Worm (Caenorhabditis elegans): Measurements from ENCODE around the gene pqn-25.

Gene pqn-25

ce11 chrIII:5464850-5465249, 47.6 kb downstream of the pqn-25 start:
- no peak for TF ChIP-seq nhr-237 (tag; optimal IDR thresholded peaks at IDR 0.05)
- TF ChIP-seq ces-1 (GFP tag; optimal IDR thresholded peaks at IDR 0.05) = no peak
- no peak for TF ChIP-seq elt-3 (tag; optimal IDR thresholded peaks at IDR 0.05)
- no peak for TF ChIP-seq ham-2 (GFP tag; optimal IDR thresholded peaks at IDR 0.05)
- no peak for TF ChIP-seq sem-2 (GFP tag; optimal IDR thresholded peaks at IDR 0.05)
- TF ChIP-seq mab-5 (tag; optimal IDR thresholded peaks at IDR 0.05) = no peak
- TF ChIP-seq hlh-1 (tag; optimal IDR thresholded peaks at IDR 0.05) = no peak
- no peak for TF ChIP-seq nhr-76 (tag; optimal IDR thresholded peaks at IDR 0.05)
- TF ChIP-seq M03D4.4 (tag; optimal IDR thresholded peaks at IDR 0.05) = no peak
- TF ChIP-seq blmp-1 (tag; optimal IDR thresholded peaks at IDR 0.05) = no peak
- no peak for TF ChIP-seq pha-4 (tag; optimal IDR thresholded peaks at IDR 0.05)
- no peak for TF ChIP-seq sptf-1 (tag; optimal IDR thresholded peaks at IDR 0.05)
- TF ChIP-seq ceh-83 (GFP tag; optimal IDR thresholded peaks at IDR 0.05) = no peak
- no peak for TF ChIP-seq lin-32 (GFP tag; optimal IDR thresholded peaks at IDR 0.05)
- TF ChIP-seq bed-3 (GFP tag; optimal IDR thresholded peaks at IDR 0.05) = no peak

ce11 chrIII:5464077-5464476, 48.3 kb downstream of the pqn-25 start, which contains the start of gene F48E8.2:
Gene F48E8.2, plus strand, starts transcription at chrIII:5464377.
- TF ChIP-seq nhr-2 (tag; optimal IDR thresholded peaks at IDR 0.05) (no peak), elt-1 (tag; optimal IDR thresholded peaks at IDR 0.05; ENCODE audit: borderline replicate concordance, insufficient read depth) (no peak), M03D4.4 (tag; optimal IDR thresholded peaks at IDR 0.05) (no peak), ham-2 (GFP tag; optimal IDR thresholded peaks at IDR 0.05) (no peak), lsy-2 (tag; optimal IDR thresholded peaks at IDR 0.05) (no peak), ces-1 (GFP tag; optimal IDR thresholded peaks at IDR 0.05) (no peak), tbx-8 (GFP tag; optimal IDR thresholded peaks at IDR 0.05) (no peak)

- TF ChIP-seq mls-2 (tag; optimal IDR thresholded peaks at IDR 0.05) (no peak), mab-5 (tag; optimal IDR thresholded peaks at IDR 0.05) (no peak), sptf-1 (tag; optimal IDR thresholded peaks at IDR 0.05) (no peak), unc-39 (tag; optimal IDR thresholded peaks at IDR 0.05) (no peak), tbx-8 (GFP tag; optimal IDR thresholded peaks at IDR 0.05) (no peak), mep-1 (tag; optimal IDR thresholded peaks at IDR 0.05) (no peak), ceh-43 (GFP tag; optimal IDR thresholded peaks at IDR 0.05) (no peak), zip-8 (tag; optimal IDR thresholded peaks at IDR 0.05) (no peak), nhr-237 (tag; optimal IDR thresholded peaks at IDR 0.05) (no peak), blmp-1 (tag; optimal IDR thresholded peaks at IDR 0.05) (no peak), lin-32 (GFP tag; optimal IDR thresholded peaks at IDR 0.05) (no peak)
Measured at ce11 chrIII:5461079-5461478, 51.3 kb downstream of the pqn-25 start, which contains the start of gene F48E8.3. Gene F48E8.3, plus strand, starts transcription at chrIII:5461379.

Data from whole organism, mixed stage, embryonic.